Fruit fly (Drosophila melanogaster) whole organism, embryonic: ENCODE measurements around the gene Sec15.

Source experiments
- ATbp ChIP-seq: fragments of 200-800 bp; sonication (Bioruptor generic); optimal IDR thresholded peaks from 2 replicates; lab custom pipeline; 2017; ENCODE audit warnings: missing biosample characterization, mild to moderate bottlenecking, missing genetic modification characterization, missing genetic modification reagents
- Abd-B ChIP-seq: fragments of 200-800 bp; sonication (Bioruptor generic); optimal IDR thresholded peaks from 2 replicates; lab custom pipeline; 2018; ENCODE audit warnings: missing biosample characterization, mild to moderate bottlenecking, missing genetic modification characterization, moderate library complexity
- Ada2b ChIP-seq: fragments of 200-800 bp; sonication (Bioruptor generic); IDR thresholded peaks from 2 replicates; pipeline ENCODE4 v1.3.6; 2022; ENCODE audit warnings: missing biosample characterization, missing genetic modification characterization
- BEAF-32 ChIP-seq: fragments of 200-800 bp; sonication (Bioruptor generic); optimal IDR thresholded peaks from 3 replicates; lab custom pipeline; 2017; ENCODE audit warnings: missing biosample characterization, missing genetic modification characterization, mild to moderate bottlenecking, moderate library complexity, missing genetic modification reagents
- BtbVII ChIP-seq: fragments of 200-800 bp; sonication (Bioruptor generic); optimal IDR thresholded peaks from 3 replicates; lab custom pipeline; 2017; ENCODE audit warnings: missing biosample characterization, mild to moderate bottlenecking, missing genetic modification characterization
- Bteb2 ChIP-seq: fragments of 200-800 bp; sonication (Bioruptor generic); optimal IDR thresholded peaks from 2 replicates; lab custom pipeline; 2016; ENCODE audit warnings: missing biosample characterization, missing genetic modification characterization
- CG10431 ChIP-seq: fragments of 200-800 bp; sonication (Bioruptor generic); optimal IDR thresholded peaks from 3 replicates; lab custom pipeline; 2018; ENCODE audit warnings: missing biosample characterization, mild to moderate bottlenecking, missing genetic modification characterization
- CG10462 ChIP-seq: fragments of 200-800 bp; sonication (Bioruptor generic); optimal IDR thresholded peaks from 2 replicates; lab custom pipeline; 2016; ENCODE audit warnings: missing biosample characterization, missing genetic modification characterization
- CG12104 ChIP-seq: fragments of 200-800 bp; sonication (Bioruptor generic); optimal IDR thresholded peaks from 3 replicates; lab custom pipeline; 2016; ENCODE audit warnings: missing biosample characterization, missing genetic modification characterization
- CG13624 ChIP-seq: fragments of 200-800 bp; sonication (Bioruptor generic); optimal IDR thresholded peaks from 2 replicates; lab custom pipeline; 2016; ENCODE audit warnings: missing biosample characterization, missing genetic modification characterization
- CG16815 ChIP-seq: fragments of 200-800 bp; sonication (Bioruptor generic); optimal IDR thresholded peaks from 3 replicates; lab custom pipeline; 2017; ENCODE audit warnings: missing biosample characterization, mild to moderate bottlenecking, missing genetic modification characterization
- CG16863 ChIP-seq: fragments of 200-800 bp; sonication (Bioruptor generic); optimal IDR thresholded peaks from 3 replicates; lab custom pipeline; 2016; ENCODE audit warnings: missing biosample characterization, missing genetic modification characterization
- CG17568 ChIP-seq: fragments of 200-800 bp; sonication (Bioruptor generic); optimal IDR thresholded peaks from 2 replicates; lab custom pipeline; 2018; ENCODE audit warnings: missing biosample characterization, mild to moderate bottlenecking, missing genetic modification characterization, moderate library complexity
- CG17802 ChIP-seq: fragments of 200-800 bp; sonication (Bioruptor generic); optimal IDR thresholded peaks from 2 replicates; lab custom pipeline; 2018; ENCODE audit warnings: missing biosample characterization, mild to moderate bottlenecking, missing genetic modification characterization, moderate library complexity
- CG18764 ChIP-seq: fragments of 200-800 bp; sonication (Bioruptor generic); optimal IDR thresholded peaks from 3 replicates; lab custom pipeline; 2016; ENCODE audit warnings: missing biosample characterization, missing genetic modification characterization
- CG2116 ChIP-seq: fragments of 200-800 bp; sonication (Bioruptor generic); optimal IDR thresholded peaks from 3 replicates; lab custom pipeline; 2018; ENCODE audit warnings: missing biosample characterization, mild to moderate bottlenecking, missing genetic modification characterization
- CG2712 ChIP-seq: fragments of 200-800 bp; optimal IDR thresholded peaks from 3 replicates; lab custom pipeline; 2019; ENCODE audit warnings: missing biosample characterization, mild to moderate bottlenecking, missing genetic modification characterization, moderate library complexity
- CG2889 ChIP-seq: fragments of 200-800 bp; sonication (Bioruptor generic); IDR thresholded peaks from 3 replicates; pipeline ENCODE4 v1.3.6; 2022; ENCODE audit warnings: missing biosample characterization, missing genetic modification characterization
- CG3065 ChIP-seq: fragments of 200-800 bp; sonication (Bioruptor generic); optimal IDR thresholded peaks from 2 replicates; lab custom pipeline; 2016; ENCODE audit warnings: missing biosample characterization, missing genetic modification characterization
- CG6272 ChIP-seq: fragments of 200-800 bp; sonication (Bioruptor generic); IDR thresholded peaks from 2 replicates; pipeline ENCODE4 v1.3.6; 2022; ENCODE audit warnings: missing biosample characterization, missing genetic modification characterization
- CG8765 ChIP-seq: fragments of 200-800 bp; sonication (Bioruptor generic); IDR thresholded peaks from 2 replicates; pipeline ENCODE4 v1.3.6; 2022; ENCODE audit warnings: missing biosample characterization, missing genetic modification characterization
- CG9437 ChIP-seq: fragments of 200-800 bp; sonication (Bioruptor generic); optimal IDR thresholded peaks from 2 replicates; lab custom pipeline; 2018; ENCODE audit warnings: missing biosample characterization, mild to moderate bottlenecking, missing genetic modification characterization
- Camta ChIP-seq: fragments of 200-800 bp; sonication (Bioruptor generic); optimal IDR thresholded peaks from 2 replicates; lab custom pipeline; 2016; ENCODE audit warnings: missing biosample characterization, missing genetic modification characterization
- Gug ChIP-seq: fragments of 200-800 bp; sonication (Bioruptor generic); IDR thresholded peaks from 4 replicates; pipeline ENCODE4 v1.3.6; 2022; ENCODE audit warnings: missing biosample characterization, missing genetic modification characterization
- Hr51 ChIP-seq, 2 experiments: fragments of 200-800 bp; sonication (Bioruptor generic); optimal IDR thresholded peaks; 2 replicates in 1 of 2; 3 replicates in 1 of 2; lab custom pipeline; 2016 to 2018; ENCODE audit warnings: missing biosample characterization in 2 of 2, missing genetic modification characterization in 2 of 2, mild to moderate bottlenecking in 1 of 2, moderate library complexity in 1 of 2
- MTF-1 ChIP-seq: fragments of 200-800 bp; sonication (Bioruptor generic); optimal IDR thresholded peaks from 2 replicates; lab custom pipeline; 2018; ENCODE audit warnings: missing biosample characterization, mild to moderate bottlenecking, missing genetic modification characterization, borderline replicate concordance
- Med ChIP-seq: fragments of 200-800 bp; sonication (Bioruptor generic); peaks from one replicate; lab custom pipeline; 2016; ENCODE audit warnings: missing biosample characterization, missing genetic modification characterization, mild to moderate bottlenecking, inconsistent platforms, moderate library complexity
- Ptx1 ChIP-seq: fragments of 200-800 bp; sonication (Bioruptor generic); IDR thresholded peaks from 2 replicates; pipeline ENCODE4 v1.3.6; 2022; ENCODE audit warnings: missing biosample characterization, missing genetic modification characterization
- Rfx ChIP-seq: fragments of 200-800 bp; sonication (Bioruptor generic); IDR thresholded peaks from 2 replicates; pipeline ENCODE4 v1.3.6; 2022; ENCODE audit warnings: missing biosample characterization, missing genetic modification characterization
- Spps ChIP-seq: fragments of 200-800 bp; sonication (Bioruptor generic); optimal IDR thresholded peaks from 2 replicates; lab custom pipeline; 2018; ENCODE audit warnings: missing biosample characterization, mild to moderate bottlenecking, missing genetic modification characterization
- Sry-β ChIP-seq: fragments of 200-800 bp; sonication (Bioruptor generic); optimal IDR thresholded peaks from 2 replicates; lab custom pipeline; 2018; ENCODE audit warnings: missing biosample characterization, mild to moderate bottlenecking, missing genetic modification characterization, moderate library complexity
- TFAM ChIP-seq: fragments of 200-800 bp; sonication (Bioruptor generic); optimal IDR thresholded peaks from 2 replicates; lab custom pipeline; 2017; ENCODE audit warnings: missing biosample characterization, missing genetic modification characterization, inconsistent platforms
- abd-A ChIP-seq: fragments of 200-800 bp; sonication (Bioruptor generic); optimal IDR thresholded peaks from 3 replicates; lab custom pipeline; 2019; ENCODE audit warnings: missing biosample characterization, mild to moderate bottlenecking, missing genetic modification characterization, moderate library complexity
- btn ChIP-seq: fragments of 200-800 bp; sonication (Bioruptor generic); optimal IDR thresholded peaks from 2 replicates; lab custom pipeline; 2016; ENCODE audit warnings: missing biosample characterization, missing genetic modification characterization
- crol ChIP-seq: fragments of 200-800 bp; sonication (Bioruptor generic); IDR thresholded peaks from 2 replicates; pipeline ENCODE4 v1.3.6; 2022; ENCODE audit warnings: missing biosample characterization, missing genetic modification characterization
- da ChIP-seq: fragments of 200-800 bp; sonication (Bioruptor generic); optimal IDR thresholded peaks from 2 replicates; lab custom pipeline; 2016; ENCODE audit warnings: missing biosample characterization, missing genetic modification characterization
- eve ChIP-seq, 2 experiments: fragments of >200 bp; optimal IDR thresholded peaks; 2 replicates each; lab custom pipeline; 2017; ENCODE audit warnings: missing biosample characterization in 2 of 2, missing genetic modification characterization in 2 of 2
- exex ChIP-seq: fragments of 200-800 bp; sonication (Bioruptor generic); optimal IDR thresholded peaks from 4 replicates; lab custom pipeline; 2018; ENCODE audit warnings: missing biosample characterization, mild to moderate bottlenecking, missing genetic modification characterization, moderate library complexity
- gce ChIP-seq: fragments of 200-800 bp; sonication (Bioruptor generic); IDR thresholded peaks from 3 replicates; pipeline ENCODE4 v1.3.6; 2022; ENCODE audit warnings: missing biosample characterization, missing genetic modification characterization
- jing ChIP-seq: fragments of 200-800 bp; sonication (Bioruptor generic); optimal IDR thresholded peaks from 2 replicates; lab custom pipeline; 2018; ENCODE audit warnings: missing biosample characterization, mild to moderate bottlenecking, missing genetic modification characterization
- lov ChIP-seq, 2 experiments: fragments of 200-800 bp in 1 of 2; fragments of >200 bp in 1 of 2; sonication (Bioruptor generic) in 1 of 2; IDR thresholded peaks in 1 of 2; optimal IDR thresholded peaks in 1 of 2; 2 replicates in 1 of 2; 3 replicates in 1 of 2; pipeline versions ENCODE4 v1.3.6 to Lab custom; 2017 to 2022; ENCODE audit warnings: missing biosample characterization in 1 of 2, missing genetic modification characterization in 1 of 2
- oc ChIP-seq: fragments of 200-800 bp; sonication (Bioruptor generic); optimal IDR thresholded peaks from 2 replicates; lab custom pipeline; 2018; ENCODE audit warnings: missing biosample characterization, mild to moderate bottlenecking, missing genetic modification characterization, moderate library complexity
- onecut ChIP-seq: fragments of 200-800 bp; sonication (Bioruptor generic); IDR thresholded peaks from 2 replicates; pipeline ENCODE4 v1.3.6; 2022; ENCODE audit warnings: missing biosample characterization, missing genetic modification characterization
- otp ChIP-seq: fragments of 200-800 bp; sonication (Bioruptor generic); IDR thresholded peaks from 3 replicates; pipeline ENCODE4, ENCODE4 v1.3.6; 2022; ENCODE audit warnings: missing biosample characterization, missing genetic modification characterization
- phol ChIP-seq: fragments of 200-800 bp; sonication (Bioruptor generic); optimal IDR thresholded peaks from 3 replicates; lab custom pipeline; 2018; ENCODE audit warnings: missing biosample characterization, mild to moderate bottlenecking, missing genetic modification characterization, moderate library complexity
- seq ChIP-seq: fragments of 200-800 bp; sonication (Bioruptor generic); IDR thresholded peaks from 2 replicates; pipeline ENCODE4 v1.3.6; 2022; ENCODE audit warnings: missing biosample characterization, missing genetic modification characterization
- slbo ChIP-seq: fragments of 200-800 bp; sonication (Bioruptor generic); IDR thresholded peaks from 2 replicates; pipeline ENCODE4 v1.3.6; 2022; ENCODE audit warnings: missing biosample characterization, missing genetic modification characterization
- slp2 ChIP-seq: fragments of 200-800 bp; sonication (Bioruptor generic); optimal IDR thresholded peaks from 2 replicates; lab custom pipeline; 2016; ENCODE audit warnings: missing biosample characterization, missing genetic modification characterization
- tup ChIP-seq: fragments of 200-800 bp; sonication (Bioruptor generic); optimal IDR thresholded peaks from 2 replicates; lab custom pipeline; 2016; ENCODE audit warnings: missing biosample characterization, mild to moderate bottlenecking, missing genetic modification characterization, moderate library complexity
- yki ChIP-seq: fragments of >200 bp; optimal IDR thresholded peaks from 3 replicates; lab custom pipeline; 2018

Sec15 gene

dm6 chr3R:21060430-21061245, 47.1 kb downstream of the Sec15 start, which contains the start of gene Mvl (continued):
- TF ChIP-seq slp2 (GFP tag; lab: Kevin White, UChicago) (no peak), TFAM (GFP tag; lab: Kevin White, UChicago) (no peak), eve (GFP tag; optimal IDR thresholded peaks at IDR 0.05; lab: Kevin White, UChicago) (peak in 1 of 2 experiments; percentile 73), CG17568 (GFP tag; lab: Kevin White, UChicago) (no peak), CG9437 (no peak), CG2712 (tag; lab: Kevin White, UChicago) (peak; percentile 39), da (GFP tag; lab: Kevin White, UChicago) (no peak), Abd-B (GFP tag; lab: Kevin White, UChicago) (no peak), BEAF-32 (peak; percentile 41), seq (GFP tag; lab: Robert Waterston, UW) (no peak), abd-A (tag; lab: Kevin White, UChicago) (no peak), MTF-1 (no peak), CG16863 (GFP tag; lab: Kevin White, UChicago) (no peak), CG6272 (GFP tag; lab: Robert Waterston, UW) (no peak), yki (lab: Kevin White, UChicago) (peak; percentile 53), CG13624 (GFP tag; lab: Kevin White, UChicago) (peak; percentile 32), Hr51 (GFP tag; optimal IDR thresholded peaks at IDR 0.05; lab: Kevin White, UChicago) (no peak), ATbp (GFP tag; lab: Kevin White, UChicago) (peak; percentile 55), gce (no peak), Med (GFP tag; lab: Kevin White, UChicago) (peak; percentile 69), Camta (no peak), tup (GFP tag; lab: Kevin White, UChicago) (no peak), lov (optimal IDR thresholded peaks at IDR 0.05; lab: Kevin White, UChicago) (no peak), lov (GFP tag; IDR thresholded peaks at IDR 0.05; lab: Robert Waterston, UW) (no peak), slbo (GFP tag; lab: Robert Waterston, UW) (no peak), onecut (GFP tag; lab: Robert Waterston, UW) (no peak; the same call in 1 of the 2 replicates), crol (GFP tag; lab: Robert Waterston, UW) (no peak), CG12104 (GFP tag; lab: Kevin White, UChicago) (no peak), CG3065 (GFP tag; lab: Kevin White, UChicago) (no peak), CG10431 (GFP tag; lab: Kevin White, UChicago) (no peak), CG18764 (GFP tag; lab: Kevin White, UChicago) (no peak), oc (tag; lab: Kevin White, UChicago) (no peak), Ptx1 (GFP tag; lab: Robert Waterston, UW) (no peak), Spps (tag; lab: Kevin White, UChicago) (peak; percentile 6), CG10462 (GFP tag; lab: Kevin White, UChicago) (no peak), otp (no peak), phol (peak; percentile 2), jing (GFP tag; lab: Kevin White, UChicago) (no peak), exex (no peak), Ada2b (GFP tag; lab: Robert Waterston, UW) (no peak), CG2889 (GFP tag; lab: Robert Waterston, UW) (no peak), btn (GFP tag; lab: Kevin White, UChicago) (no peak), Bteb2 (GFP tag; lab: Kevin White, UChicago) (no peak), Gug (no peak), Sry-β (GFP tag; lab: Kevin White, UChicago) (no peak), CG2116 (GFP tag; lab: Kevin White, UChicago) (peak; percentile 44), BtbVII (GFP tag; lab: Kevin White, UChicago) (no peak), CG16815 (no peak), CG8765 (GFP tag; lab: Robert Waterston, UW) (no peak), Rfx (GFP tag; lab: Robert Waterston, UW) (peak; percentile 18; the same call in 1 of the 2 replicates), CG17802 (tag; lab: Kevin White, UChicago) (no peak)
